Worm (Caenorhabditis elegans) whole organism, midembryonic: ENCODE measurements around the gene W06A7.2.

Experiments
- T22C8.4 ChIP-seq: fragments of 200-800 bp; sonication (Bioruptor generic); IDR thresholded peaks from 2 replicates; pipeline ENCODE4 v1.3.6; 2022; ENCODE audit warnings: missing genetic modification characterization, missing compliant biosample characterization
- cog-1 ChIP-seq: sonication (generic microtip); optimal IDR thresholded peaks from 2 replicates; lab custom pipeline; 2016; ENCODE audit warnings: missing genetic modification characterization, missing compliant biosample characterization
- flt-1 ChIP-seq: fragments of 200-800 bp; sonication (Bioruptor generic); IDR thresholded peaks from 2 replicates; pipeline ENCODE4 v1.3.6; 2022; ENCODE audit warnings: missing genetic modification characterization, missing compliant biosample characterization
- klf-2 ChIP-seq: fragments of 200-800 bp; sonication (Bioruptor generic); conservative IDR thresholded peaks from 2 replicates; pipeline ENCODE4 v1.3.6; 2022; ENCODE audit warnings: missing genetic modification reagents, missing genetic modification characterization, missing compliant biosample characterization
- med-1 ChIP-seq: sonication (generic microtip); optimal IDR thresholded peaks from 2 replicates; lab custom pipeline; 2017; ENCODE audit warnings: missing genetic modification characterization, mild to moderate bottlenecking, missing compliant biosample characterization, antibody characterized with exemption, missing genetic modification reagents; ENCODE audit not compliant: insufficient read depth
- ref-1 ChIP-seq: fragments of 200-800 bp; sonication (Bioruptor generic); conservative IDR thresholded peaks from 2 replicates; pipeline ENCODE4 v1.3.6; 2022; ENCODE audit warnings: missing genetic modification reagents, missing genetic modification characterization, missing compliant biosample characterization

- TF ChIP-seq T22C8.4 (no peak), klf-2 (GFP tag; lab: Robert Waterston, UW) (no peak), cog-1 (tag; lab: Kevin White, UChicago) (no peak), med-1 (GFP tag; lab: Kevin White, UChicago) (no peak), ref-1 (GFP tag; lab: Robert Waterston, UW) (no peak), flt-1 (no peak)
These were observed 25.8 kb downstream of the W06A7.2 start, which contains the start of gene ret-1 for ce11 chrV:14847291-14847915.
